Fruit fly (Drosophila melanogaster) whole organism, embryonic: Measurements from ENCODE around the gene CG15629.
A peak's percentile ranks its signal among the peaks of the same experiment; 100 is the strongest.

Source experiments
- CG10267 ChIP-seq: fragments of 200-800 bp; sonication (Bioruptor generic); optimal IDR thresholded peaks from 2 replicates; lab custom pipeline; 2018; ENCODE audit warnings: missing biosample characterization, mild to moderate bottlenecking, missing genetic modification characterization, moderate library complexity
- CG11247 ChIP-seq: fragments of 200-800 bp; sonication (Bioruptor generic); IDR thresholded peaks from 2 replicates; pipeline ENCODE4 v1.3.6; 2022; ENCODE audit warnings: missing biosample characterization, missing genetic modification characterization
- CG11504 ChIP-seq: fragments of 200-800 bp; sonication (Bioruptor generic); optimal IDR thresholded peaks from 3 replicates; lab custom pipeline; 2019; ENCODE audit warnings: missing biosample characterization, mild to moderate bottlenecking, missing genetic modification characterization, moderate library complexity
- CG12299 ChIP-seq: fragments of 200-800 bp; sonication (Bioruptor generic); optimal IDR thresholded peaks from 2 replicates; lab custom pipeline; 2018; ENCODE audit warnings: missing biosample characterization, mild to moderate bottlenecking, missing genetic modification characterization
- CG12659 ChIP-seq: fragments of 200-800 bp; sonication (Bioruptor generic); optimal IDR thresholded peaks from 3 replicates; lab custom pipeline; 2017; ENCODE audit warnings: mild to moderate bottlenecking, missing biosample characterization, missing genetic modification reagents, missing genetic modification characterization
- CG15011 ChIP-seq: fragments of 200-800 bp; sonication (Bioruptor generic); optimal IDR thresholded peaks from 3 replicates; lab custom pipeline; 2018; ENCODE audit warnings: missing biosample characterization, mild to moderate bottlenecking, missing genetic modification characterization
- CG1603 ChIP-seq: fragments of 200-800 bp; sonication (Bioruptor generic); optimal IDR thresholded peaks from 2 replicates; lab custom pipeline; 2019; ENCODE audit warnings: missing biosample characterization, mild to moderate bottlenecking, missing genetic modification characterization, moderate library complexity
- CG17359 ChIP-seq: fragments of 200-800 bp; sonication (Bioruptor generic); optimal IDR thresholded peaks from 3 replicates; lab custom pipeline; 2018; ENCODE audit warnings: missing biosample characterization, mild to moderate bottlenecking, missing genetic modification characterization, moderate library complexity
- CG17568 ChIP-seq: fragments of 200-800 bp; sonication (Bioruptor generic); optimal IDR thresholded peaks from 2 replicates; lab custom pipeline; 2018; ENCODE audit warnings: missing biosample characterization, mild to moderate bottlenecking, missing genetic modification characterization, moderate library complexity
- CG17612 ChIP-seq: fragments of 200-800 bp; sonication (Bioruptor generic); IDR thresholded peaks from 2 replicates; pipeline ENCODE4 v1.3.6; 2022; ENCODE audit warnings: missing biosample characterization, missing genetic modification characterization
- CG2116 ChIP-seq: fragments of 200-800 bp; sonication (Bioruptor generic); optimal IDR thresholded peaks from 3 replicates; lab custom pipeline; 2018; ENCODE audit warnings: missing biosample characterization, mild to moderate bottlenecking, missing genetic modification characterization
- CG3065 ChIP-seq: fragments of 200-800 bp; sonication (Bioruptor generic); optimal IDR thresholded peaks from 2 replicates; lab custom pipeline; 2016; ENCODE audit warnings: missing biosample characterization, missing genetic modification characterization
- CG31441 ChIP-seq: fragments of 200-800 bp; sonication (Bioruptor generic); IDR thresholded peaks from 2 replicates; pipeline ENCODE4 v1.3.6; 2022; ENCODE audit warnings: missing biosample characterization, missing genetic modification characterization
- CG33557 ChIP-seq: fragments of 200-800 bp; sonication (Bioruptor generic); optimal IDR thresholded peaks from 2 replicates; lab custom pipeline; 2019; ENCODE audit warnings: missing biosample characterization, mild to moderate bottlenecking, missing genetic modification characterization, moderate library complexity
- CG4424 ChIP-seq: fragments of 200-800 bp; sonication (Bioruptor generic); optimal IDR thresholded peaks from 3 replicates; lab custom pipeline; 2016; ENCODE audit warnings: missing biosample characterization, missing genetic modification characterization
- CG5953 ChIP-seq: fragments of 200-800 bp; sonication (Bioruptor generic); IDR thresholded peaks from 2 replicates; pipeline ENCODE4 v1.3.6; 2022; ENCODE audit warnings: missing biosample characterization, missing genetic modification characterization
- CG6854 ChIP-seq: fragments of 200-800 bp; sonication (Bioruptor generic); optimal IDR thresholded peaks from 3 replicates; lab custom pipeline; 2017; ENCODE audit warnings: missing biosample characterization, mild to moderate bottlenecking, missing genetic modification characterization
- CG7786 ChIP-seq: fragments of 200-800 bp; sonication (Bioruptor generic); optimal IDR thresholded peaks from 2 replicates; lab custom pipeline; 2016; ENCODE audit warnings: missing biosample characterization, missing genetic modification characterization
- D19B ChIP-seq: fragments of 200-800 bp; sonication (Bioruptor generic); optimal IDR thresholded peaks from 2 replicates; lab custom pipeline; 2017; ENCODE audit warnings: missing biosample characterization, mild to moderate bottlenecking, missing genetic modification characterization
- Dip3 ChIP-seq: fragments of 200-800 bp; sonication (Bioruptor generic); optimal IDR thresholded peaks from 3 replicates; lab custom pipeline; 2016; ENCODE audit warnings: missing biosample characterization, missing genetic modification characterization
- Doc2 ChIP-seq: fragments of 200-800 bp; sonication (Bioruptor generic); IDR thresholded peaks from 2 replicates; pipeline ENCODE4 v1.3.6; 2022; ENCODE audit warnings: missing biosample characterization, missing genetic modification characterization
- Dp ChIP-seq: fragments of 200-800 bp; sonication (Bioruptor generic); optimal IDR thresholded peaks from 2 replicates; lab custom pipeline; 2018; ENCODE audit warnings: missing biosample characterization, mild to moderate bottlenecking, missing genetic modification characterization, moderate library complexity
- Dref ChIP-seq: fragments of 200-800 bp; sonication (Bioruptor generic); IDR thresholded peaks from 2 replicates; pipeline ENCODE4 v1.3.6; 2022; ENCODE audit warnings: missing biosample characterization, missing genetic modification characterization
- E2f2 ChIP-seq: fragments of 200-800 bp; sonication (Bioruptor generic); IDR thresholded peaks from 2 replicates; pipeline ENCODE4 v1.3.6; 2022; ENCODE audit warnings: missing biosample characterization, missing genetic modification characterization
- ERR ChIP-seq: fragments of 200-800 bp; sonication (Bioruptor generic); optimal IDR thresholded peaks from 2 replicates; lab custom pipeline; 2016; ENCODE audit warnings: missing biosample characterization, missing genetic modification characterization
- GATAe ChIP-seq: fragments of 200-800 bp; sonication (Bioruptor generic); conservative IDR thresholded peaks from 2 replicates; pipeline ENCODE4 v1.3.6; 2022; ENCODE audit warnings: missing biosample characterization, missing genetic modification characterization
- Gsc ChIP-seq: fragments of 200-800 bp; sonication (Bioruptor generic); IDR thresholded peaks from 2 replicates; pipeline ENCODE4 v1.3.6; 2022; ENCODE audit warnings: missing biosample characterization, missing genetic modification characterization
- HmgZ ChIP-seq: fragments of 200-800 bp; sonication (Bioruptor generic); optimal IDR thresholded peaks from 2 replicates; lab custom pipeline; 2018; ENCODE audit warnings: missing biosample characterization, mild to moderate bottlenecking, missing genetic modification characterization
- Nf-YC ChIP-seq: fragments of 200-800 bp; optimal IDR thresholded peaks from 3 replicates; lab custom pipeline; 2019; ENCODE audit warnings: missing biosample characterization, mild to moderate bottlenecking, missing genetic modification characterization, moderate library complexity
- Oli ChIP-seq: fragments of 200-800 bp; sonication (Bioruptor generic); optimal IDR thresholded peaks from 2 replicates; lab custom pipeline; 2018; ENCODE audit warnings: missing biosample characterization, mild to moderate bottlenecking, missing genetic modification characterization, moderate library complexity
- Sry-δ ChIP-seq: fragments of 200-800 bp; sonication (Bioruptor generic); optimal IDR thresholded peaks from 2 replicates; lab custom pipeline; 2016; ENCODE audit warnings: missing biosample characterization, missing genetic modification characterization
- cas ChIP-seq: fragments of 200-800 bp; sonication (Bioruptor generic); IDR thresholded peaks from 2 replicates; pipeline ENCODE4 v1.3.6; 2022; ENCODE audit warnings: missing biosample characterization, missing genetic modification characterization
- caup ChIP-seq: fragments of 200-800 bp; sonication (Bioruptor generic); optimal IDR thresholded peaks from 3 replicates; lab custom pipeline; 2017; ENCODE audit warnings: missing biosample characterization, mild to moderate bottlenecking, missing genetic modification characterization, moderate library complexity; ENCODE audit not compliant: severe bottlenecking
- corto ChIP-seq: fragments of 200-800 bp; sonication (Bioruptor generic); optimal IDR thresholded peaks from 2 replicates; lab custom pipeline; 2016; ENCODE audit warnings: missing biosample characterization, mild to moderate bottlenecking, missing genetic modification characterization, moderate library complexity
- danr ChIP-seq: fragments of 200-800 bp; sonication (Bioruptor generic); IDR thresholded peaks from 2 replicates; pipeline ENCODE4 v1.3.6; 2022; ENCODE audit warnings: missing biosample characterization, missing genetic modification characterization
- gsb ChIP-seq: fragments of 200-800 bp; sonication (Bioruptor generic); IDR thresholded peaks from 2 replicates; pipeline ENCODE4 v1.3.6; 2022; ENCODE audit warnings: missing biosample characterization, missing genetic modification characterization
- gt ChIP-seq: fragments of 200-800 bp; sonication (Bioruptor generic); IDR thresholded peaks from 2 replicates; pipeline ENCODE4 v1.3.6; 2022; ENCODE audit warnings: missing biosample characterization, missing genetic modification characterization
- hbn ChIP-seq: fragments of 200-800 bp; sonication (Bioruptor generic); IDR thresholded peaks from 2 replicates; pipeline ENCODE4 v1.3.6; 2022; ENCODE audit warnings: missing biosample characterization, missing genetic modification characterization; ENCODE audit not compliant: partially characterized antibody
- hth ChIP-seq: fragments of >200 bp; optimal IDR thresholded peaks from 2 replicates; lab custom pipeline; 2017; ENCODE audit warnings: inconsistent platforms
- lab ChIP-seq: fragments of 200-800 bp; sonication (Bioruptor generic); optimal IDR thresholded peaks from 3 replicates; lab custom pipeline; 2017; ENCODE audit warnings: missing biosample characterization, missing genetic modification characterization, mild to moderate bottlenecking, moderate library complexity, missing genetic modification reagents
- lmd ChIP-seq: fragments of 200-800 bp; sonication (Bioruptor generic); IDR thresholded peaks from 2 replicates; pipeline ENCODE4 v1.3.6; 2022; ENCODE audit warnings: missing biosample characterization, missing genetic modification characterization
- prd ChIP-seq, 3 experiments: fragments of >200 bp in 2 of 3; fragments of 200-800 bp in 1 of 3; sonication (Bioruptor generic) in 1 of 3; optimal IDR thresholded peaks in 2 of 3; IDR thresholded peaks in 1 of 3; 2 replicates in 2 of 3; 3 replicates in 1 of 3; pipeline versions ENCODE4 v1.3.6 to Lab custom; 2017 to 2022; ENCODE audit warnings: missing biosample characterization in 1 of 3, missing genetic modification characterization in 1 of 3
- pros ChIP-seq: fragments of 200-800 bp; sonication (Bioruptor generic); optimal IDR thresholded peaks from 3 replicates; lab custom pipeline; 2019; ENCODE audit warnings: missing biosample characterization, mild to moderate bottlenecking, missing genetic modification characterization, moderate library complexity
- pzg ChIP-seq: fragments of 200-800 bp; sonication (Bioruptor generic); optimal IDR thresholded peaks from 3 replicates; lab custom pipeline; 2018; ENCODE audit warnings: missing biosample characterization, mild to moderate bottlenecking, missing genetic modification characterization, moderate library complexity
- row ChIP-seq: fragments of 200-800 bp; sonication (Bioruptor generic); IDR thresholded peaks from 3 replicates; pipeline ENCODE4 v1.3.6; 2022; ENCODE audit warnings: missing biosample characterization, missing genetic modification characterization
- salm ChIP-seq: fragments of 200-800 bp; sonication (Bioruptor generic); optimal IDR thresholded peaks from 2 replicates; lab custom pipeline; 2018; ENCODE audit warnings: missing biosample characterization, mild to moderate bottlenecking, missing genetic modification characterization
- slp2 ChIP-seq: fragments of 200-800 bp; sonication (Bioruptor generic); optimal IDR thresholded peaks from 2 replicates; lab custom pipeline; 2016; ENCODE audit warnings: missing biosample characterization, missing genetic modification characterization
- sna ChIP-seq: fragments of 200-800 bp; sonication (Bioruptor generic); IDR thresholded peaks from 2 replicates; pipeline ENCODE4 v1.3.6; 2022; ENCODE audit warnings: missing biosample characterization, missing genetic modification characterization; ENCODE audit not compliant: partially characterized antibody
- tll ChIP-seq, 2 experiments: fragments of 200-800 bp in 1 of 2; fragments of >200 bp in 1 of 2; sonication (Bioruptor generic) in 1 of 2; optimal IDR thresholded peaks; 2 replicates each; lab custom pipeline; 2017 to 2019; ENCODE audit warnings: missing biosample characterization in 2 of 2, missing genetic modification characterization in 2 of 2, mild to moderate bottlenecking in 1 of 2, moderate library complexity in 1 of 2
- tna ChIP-seq: fragments of 200-800 bp; sonication (Bioruptor generic); IDR thresholded peaks from 2 replicates; pipeline ENCODE4 v1.3.6; 2022; ENCODE audit warnings: missing biosample characterization, missing genetic modification characterization; ENCODE audit not compliant: partially characterized antibody
- usp ChIP-seq: fragments of >200 bp; optimal IDR thresholded peaks from 2 replicates; lab custom pipeline; 2017; ENCODE audit warnings: missing biosample characterization, missing genetic modification characterization

Gene CG15629

DNA sequence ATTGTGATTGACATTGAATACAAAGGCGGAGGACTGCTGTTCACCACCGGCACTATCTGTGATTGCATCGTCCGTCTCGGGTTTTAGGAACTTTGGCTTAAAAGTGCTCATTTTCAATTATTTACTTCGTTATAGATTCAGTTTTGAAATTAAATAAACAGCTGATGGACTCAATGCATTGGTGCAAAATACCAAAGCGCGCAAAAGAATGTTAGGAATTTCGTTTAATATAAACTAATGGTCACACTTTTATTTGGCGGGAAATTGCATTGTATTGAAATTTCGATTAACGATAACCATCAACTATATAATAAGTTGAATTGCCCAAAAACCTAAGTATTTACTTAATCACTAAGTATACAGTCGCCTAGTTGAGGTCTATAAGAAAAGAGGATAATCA lies 5.2 kb downstream of the CG15629 start, which contains the start of gene CG3225 (continued):
- TF ChIP-seq E2f2 (GFP tag; lab: Robert Waterston, UW): peak; percentile 97
- TF ChIP-seq pzg: peak; percentile 89
- 0 out of 2 replicates have a peak, but pooled peaks have one; percentile 50 for TF ChIP-seq tna (GFP tag; lab: Robert Waterston, UW)
- TF ChIP-seq lab (GFP tag; lab: Kevin White, UChicago): no peak
- TF ChIP-seq danr (GFP tag; lab: Robert Waterston, UW): no peak
- TF ChIP-seq CG12299 (tag; lab: Kevin White, UChicago): no peak
- no peak for TF ChIP-seq Doc2
- no peak for TF ChIP-seq gt (GFP tag; lab: Robert Waterston, UW)
- peak; percentile 73 for TF ChIP-seq CG1603 (tag; lab: Kevin White, UChicago)
- TF ChIP-seq CG10267 (tag; lab: Kevin White, UChicago): peak; percentile 58
- no peak for TF ChIP-seq tll (GFP tag; optimal IDR thresholded peaks at IDR 0.05; lab: Kevin White, UChicago)
- TF ChIP-seq corto (GFP tag; lab: Kevin White, UChicago): no peak
- TF ChIP-seq Dref (GFP tag; lab: Robert Waterston, UW): peak; percentile 66
- no peak for TF ChIP-seq caup
- peak; percentile 30 for TF ChIP-seq HmgZ (tag; lab: Kevin White, UChicago)
- TF ChIP-seq CG17359 (tag; lab: Kevin White, UChicago): no peak
- peak; percentile 25 for TF ChIP-seq Sry-δ
- peak; percentile 95 for TF ChIP-seq Dp (GFP tag; lab: Kevin White, UChicago)
- TF ChIP-seq CG12659 (GFP tag; lab: Kevin White, UChicago): no peak
- no peak for TF ChIP-seq gsb (GFP tag; lab: Robert Waterston, UW)
- peak; percentile 33; the same call in 1 of the 2 replicates for TF ChIP-seq hbn (GFP tag; lab: Robert Waterston, UW)
- TF ChIP-seq prd (optimal IDR thresholded peaks at IDR 0.05; lab: Kevin White, UChicago): no peak
- TF ChIP-seq prd (GFP tag; IDR thresholded peaks at IDR 0.05; lab: Robert Waterston, UW): no peak
- TF ChIP-seq CG31441 (GFP tag; lab: Robert Waterston, UW): no peak
- TF ChIP-seq salm: no peak
- TF ChIP-seq slp2 (GFP tag; lab: Kevin White, UChicago): no peak
- TF ChIP-seq Nf-YC (tag; lab: Kevin White, UChicago): no peak
- TF ChIP-seq ERR (GFP tag; lab: Kevin White, UChicago): no peak
- TF ChIP-seq pros (GFP tag; lab: Kevin White, UChicago): no peak
- no peak for TF ChIP-seq Gsc (GFP tag; lab: Robert Waterston, UW)
- TF ChIP-seq CG4424 (GFP tag; lab: Kevin White, UChicago): no peak
- no peak for TF ChIP-seq Oli (tag; lab: Kevin White, UChicago)
- TF ChIP-seq usp (GFP tag; lab: Kevin White, UChicago): no peak
- TF ChIP-seq CG17568 (GFP tag; lab: Kevin White, UChicago): no peak
- no peak for TF ChIP-seq CG15011 (GFP tag; lab: Kevin White, UChicago)
- no peak for TF ChIP-seq D19B (GFP tag; lab: Kevin White, UChicago)
- no peak for TF ChIP-seq CG6854 (GFP tag; lab: Kevin White, UChicago)
- TF ChIP-seq CG11247 (GFP tag; lab: Robert Waterston, UW): no peak
- TF ChIP-seq sna (GFP tag; lab: Robert Waterston, UW): peak; percentile 31; the same call in 1 of the 2 replicates
- no peak for TF ChIP-seq CG5953
- TF ChIP-seq CG17612 (GFP tag; lab: Robert Waterston, UW): no peak
- TF ChIP-seq hth (lab: Kevin White, UChicago): no peak
- TF ChIP-seq cas (GFP tag; lab: Robert Waterston, UW): no peak
- no peak for TF ChIP-seq lmd (GFP tag; lab: Robert Waterston, UW)
- no peak for TF ChIP-seq CG11504
- no peak for TF ChIP-seq Dip3 (GFP tag; lab: Kevin White, UChicago)
- TF ChIP-seq CG7786 (GFP tag; lab: Kevin White, UChicago): no peak
- peak; percentile 41 for TF ChIP-seq CG2116
- no peak for TF ChIP-seq CG33557 (GFP tag; lab: Kevin White, UChicago)
- no peak for TF ChIP-seq GATAe (GFP tag; lab: Robert Waterston, UW)
- peak; percentile 22; the same call in 1 of the 3 replicates for TF ChIP-seq row (GFP tag; lab: Robert Waterston, UW)
- TF ChIP-seq CG3065 (GFP tag; lab: Kevin White, UChicago): no peak
